Fruit fly (Drosophila melanogaster): ENCODE data around the gene CG8958.
A peak's percentile ranks its signal among the peaks of the same experiment; 100 is the strongest.

DNA sequence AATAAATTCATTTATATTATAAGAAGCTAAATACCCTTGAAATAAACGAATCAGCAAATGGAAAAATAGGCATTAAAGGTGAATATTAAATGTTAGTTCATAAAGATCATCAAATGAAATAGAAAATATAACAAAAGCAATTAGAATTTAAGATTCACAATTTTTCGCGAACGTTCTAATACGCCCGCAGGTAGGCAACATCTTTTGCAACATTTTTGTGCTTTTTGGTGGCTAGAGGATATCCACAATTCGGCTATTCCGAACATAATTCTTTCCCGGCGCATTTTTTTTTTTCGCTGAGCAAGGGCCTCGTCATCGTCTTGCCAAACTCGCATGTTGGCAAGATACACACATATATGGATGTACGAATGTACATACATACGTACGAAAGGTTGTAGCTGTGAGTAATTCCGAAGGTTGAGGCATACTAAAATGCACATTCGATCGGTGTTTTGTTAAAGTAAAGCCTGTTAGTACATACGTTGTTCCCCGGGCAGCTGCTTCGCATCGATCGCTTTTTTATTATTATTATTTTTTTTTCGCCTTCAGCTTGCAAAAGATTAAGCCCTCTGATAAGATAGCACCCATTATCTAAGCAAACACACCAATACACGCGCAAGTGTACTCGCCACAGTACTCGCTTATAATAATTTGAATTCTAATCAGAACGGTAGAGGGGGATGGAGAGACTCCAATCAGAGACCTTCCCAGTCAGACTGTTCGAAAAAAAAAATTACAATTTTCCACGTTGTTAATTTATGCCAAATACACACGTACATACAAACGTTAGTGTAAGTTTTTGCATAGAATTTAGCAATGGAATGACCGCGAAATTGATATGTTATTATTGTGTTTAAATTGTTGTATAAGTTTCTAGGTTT is 19.5 kb downstream of the CG8958 start:
- TF ChIP-seq CG10348 (GFP tag; IDR thresholded peaks at IDR 0.05) (no peak), fd96Ca (GFP tag; IDR thresholded peaks at IDR 0.05) (no peak), Ets98B (GFP tag; IDR thresholded peaks at IDR 0.05) (peak; percentile 14; the same call in 1 of the 2 replicates), CG17806 (tag; optimal IDR thresholded peaks at IDR 0.05) (no peak), CG13204 (GFP tag; optimal IDR thresholded peaks at IDR 0.05) (no peak), CG14655 (GFP tag; optimal IDR thresholded peaks at IDR 0.05) (no peak), rn (GFP tag; IDR thresholded peaks at IDR 0.05) (no peak), CG8159 (tag; optimal IDR thresholded peaks at IDR 0.05) (peak; percentile 8), CG9948 (tag; optimal IDR thresholded peaks at IDR 0.05) (no peak), Pif1A (GFP tag; optimal IDR thresholded peaks at IDR 0.05) (peak; percentile 30), CG4496 (GFP tag; IDR thresholded peaks at IDR 0.05) (peak; percentile 12; the same call in 1 of the 3 replicates), EcR (GFP tag; optimal IDR thresholded peaks at IDR 0.05) (no peak)

Data from whole organism, pupa.